Fruit fly (Drosophila melanogaster) Kc167 (cell line): ENCODE results near the gene Slc45-1.

ENCODE experiments used
- h ChIP-seq: fragments of >200 bp; optimal IDR thresholded peaks from 3 replicates; lab custom pipeline; 2018; ENCODE audit warnings: missing external identifiers
- insv ChIP-seq: fragments of >200 bp; optimal IDR thresholded peaks from 3 replicates; lab custom pipeline; 2018; ENCODE audit warnings: missing external identifiers
- ttk ChIP-seq: sonication (Bioruptor generic); optimal IDR thresholded peaks from 2 replicates; lab custom pipeline; 2017; ENCODE audit warnings: missing external identifiers

DNA sequence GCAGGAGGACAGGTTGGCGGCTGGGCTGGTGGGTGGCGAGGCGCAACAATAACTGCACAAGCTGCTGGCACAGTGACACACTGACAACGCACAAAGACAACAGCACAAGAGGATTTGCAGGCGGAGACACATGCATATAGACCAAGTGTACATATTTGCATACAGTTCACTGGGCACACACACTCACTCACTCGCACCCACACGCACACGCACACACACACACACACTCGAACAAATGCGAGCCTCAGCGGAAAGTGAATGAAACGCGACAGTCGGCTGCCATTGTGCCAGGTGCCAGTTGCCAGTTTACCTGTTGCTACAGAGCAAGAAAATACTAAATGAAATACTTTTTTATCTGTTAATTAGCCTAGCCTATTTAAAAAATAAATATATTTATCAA lies 46.5 kb upstream of the Slc45-1 start:
- TF ChIP-seq insv (lab: Kevin White, UChicago) (no peak), ttk (lab: Kevin White, UChicago) (no peak), h (no peak)
